Worm (Caenorhabditis elegans): ENCODE data around the gene ift-43.

DNA sequence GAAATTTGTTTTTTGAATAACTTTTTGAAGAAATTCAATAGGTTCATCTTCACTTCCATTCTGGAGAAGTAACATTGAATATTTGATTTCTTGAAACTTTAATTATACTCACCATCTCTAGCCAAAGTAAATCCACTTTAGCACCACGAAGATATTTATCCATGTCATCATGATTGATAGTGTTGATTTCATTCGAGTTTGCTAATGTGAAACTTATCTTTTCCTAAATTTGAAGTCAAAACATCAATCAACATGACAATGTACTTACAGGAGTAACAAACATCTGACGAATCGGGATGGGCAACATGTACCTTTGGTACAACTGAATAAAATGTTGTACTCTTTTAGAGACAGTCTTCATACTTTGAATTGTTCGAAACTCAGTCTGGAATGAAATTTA is 36.8 kb upstream of the ift-43 start:
- TF ChIP-seq nhr-28 (tag; optimal IDR thresholded peaks at IDR 0.05), result no peak
- no peak for TF ChIP-seq pha-4 (tag; optimal IDR thresholded peaks at IDR 0.05)
- TF ChIP-seq fos-1 (tag; optimal IDR thresholded peaks at IDR 0.05), result no peak
- TF ChIP-seq ztf-4 (tag; optimal IDR thresholded peaks at IDR 0.05), result no peak
- TF ChIP-seq ZK546.5 (tag; optimal IDR thresholded peaks at IDR 0.05), result no peak
- TF ChIP-seq unc-62 (GFP tag; optimal IDR thresholded peaks at IDR 0.05), result no peak
- no peak for TF ChIP-seq nhr-12 (tag; optimal IDR thresholded peaks at IDR 0.05)
- no peak for TF ChIP-seq skn-1 (tag; optimal IDR thresholded peaks at IDR 0.05)
- TF ChIP-seq egl-27 (tag; optimal IDR thresholded peaks at IDR 0.05), result no peak

Measured in whole organism, L3 larva.